Fruit fly (Drosophila melanogaster): ENCODE measurements around the gene Membrin.

Membrin gene

DNA sequence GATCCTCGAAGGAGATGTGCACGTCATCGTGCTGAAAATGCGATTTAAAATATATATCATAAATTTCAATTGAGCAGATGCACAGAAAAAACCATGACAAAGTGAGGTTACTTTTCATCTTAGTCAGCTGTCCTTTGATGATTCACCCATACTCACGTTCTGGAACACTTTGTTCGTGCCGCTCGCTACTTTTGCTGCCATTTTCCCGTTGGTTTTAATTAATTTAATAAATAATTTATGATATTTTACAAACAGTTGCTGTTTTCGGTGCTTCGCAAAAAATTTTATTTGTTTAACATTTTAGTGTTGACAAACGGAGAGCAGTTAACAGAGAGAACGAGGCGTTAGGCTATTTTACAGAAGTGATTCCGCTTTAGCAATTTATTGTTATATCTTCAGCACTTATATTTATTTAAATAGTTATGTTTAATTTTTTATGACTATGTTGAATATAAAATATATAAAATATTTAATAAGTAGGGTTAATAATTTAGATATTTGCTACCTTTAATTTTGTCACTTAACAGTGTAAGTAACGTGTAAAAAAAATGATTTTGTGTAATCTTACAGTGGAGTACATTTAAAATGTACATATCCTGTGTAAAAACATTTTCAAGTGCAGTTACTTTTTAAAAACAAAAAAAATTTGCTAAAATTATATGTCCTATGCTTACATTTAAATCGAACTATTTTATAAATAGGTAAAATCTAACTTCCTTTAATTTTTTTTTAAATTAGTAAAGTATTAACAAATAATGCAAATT lies 1.7 kb downstream of the Membrin start, which contains the start of gene Pfdn4 (continued):
- no peak for TF ChIP-seq gcm2 (GFP tag; optimal IDR thresholded peaks at IDR 0.05)

DNA sequence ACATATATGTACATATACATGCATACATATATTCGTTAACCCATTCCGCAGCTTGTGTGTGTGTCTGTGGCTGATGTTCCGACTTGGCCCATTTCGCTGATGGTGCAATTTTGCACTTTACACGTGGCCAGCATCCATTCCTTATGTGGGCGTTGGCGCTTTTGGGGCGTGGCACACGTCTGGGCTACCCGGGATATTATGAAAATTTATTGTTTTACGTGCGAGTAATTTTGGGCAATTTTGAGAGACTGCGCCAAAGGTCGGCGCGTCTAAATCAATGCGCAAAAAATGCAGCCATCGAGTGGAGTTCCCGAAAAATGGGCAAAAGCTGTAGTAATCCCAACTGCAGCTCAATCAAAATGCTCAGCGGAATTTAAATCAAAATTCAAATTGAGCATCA lies 5.8 kb downstream of the Membrin start:
- no peak for TF ChIP-seq CG7839 (tag; optimal IDR thresholded peaks at IDR 0.05)
- TF ChIP-seq CG3163 (GFP tag; optimal IDR thresholded peaks at IDR 0.05) = no peak
- peak; percentile 90 for TF ChIP-seq Ets65A (GFP tag)
- no peak for TF ChIP-seq CG1832 (GFP tag; optimal IDR thresholded peaks at IDR 0.05)
- no peak for TF ChIP-seq ac (GFP tag; optimal IDR thresholded peaks at IDR 0.05)

- TF ChIP-seq CG15269 (tag; optimal IDR thresholded peaks at IDR 0.05) (no peak), Meics (GFP tag; optimal IDR thresholded peaks at IDR 0.05) (no peak), CG17361 (GFP tag; IDR thresholded peaks at IDR 0.05) (no peak)
Observed at dm6 chr3L:5382721-5383120, 16.5 kb downstream of the Membrin start, which contains the start of gene Ir64a. Gene Ir64a, minus strand, starts transcription at chr3L:5382821.

DNA sequence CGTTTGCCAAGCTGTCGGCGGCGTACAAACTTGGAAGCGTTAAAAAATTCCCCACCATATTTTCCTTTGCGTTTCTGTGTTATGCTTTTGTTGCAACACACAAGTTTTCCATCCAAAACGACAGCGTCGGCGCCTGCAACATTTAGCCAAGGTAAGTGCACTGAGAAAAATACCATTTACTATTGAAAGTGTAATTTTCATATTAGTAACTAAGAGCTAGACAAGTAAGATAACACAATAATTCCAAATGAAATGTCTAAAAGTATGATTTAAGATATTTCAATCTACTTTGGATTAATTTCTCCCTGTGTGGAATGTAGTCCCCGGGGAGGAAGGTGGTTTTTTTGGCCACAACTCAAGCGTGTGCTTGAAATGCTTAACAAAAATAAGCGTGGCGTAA lies 19.5 kb downstream of the Membrin start:
- TF ChIP-seq CG7372 (GFP tag; IDR thresholded peaks at IDR 0.05) (no peak), HLH3B (GFP tag; IDR thresholded peaks at IDR 0.05) (0 out of 2 replicates have a peak, but pooled peaks have one; percentile 33), CG5245 (GFP tag; optimal IDR thresholded peaks at IDR 0.05) (no peak), Aef1 (GFP tag; IDR thresholded peaks at IDR 0.05) (peak; percentile 34; the same call in 1 of the 3 replicates), lmd (GFP tag; IDR thresholded peaks at IDR 0.05) (0 out of 2 replicates have a peak, but pooled peaks have one; percentile 6), lab (GFP tag; optimal IDR thresholded peaks at IDR 0.05) (peak; percentile 37), fd96Cb (tag; optimal IDR thresholded peaks at IDR 0.05) (peak; percentile 18), CG18599 (GFP tag; optimal IDR thresholded peaks at IDR 0.05) (peak; percentile 27), Drgx (GFP tag; IDR thresholded peaks at IDR 0.05) (peak; percentile 68), CG11504 (tag; optimal IDR thresholded peaks at IDR 0.05) (peak; percentile 46), CG2120 (GFP tag; optimal IDR thresholded peaks at IDR 0.05) (no peak), trh (GFP tag; optimal IDR thresholded peaks at IDR 0.05) (no peak), CG10959 (GFP tag; IDR thresholded peaks at IDR 0.05) (no peak), gsb-n (tag; optimal IDR thresholded peaks at IDR 0.05) (no peak)

All from whole organism, embryonic.